Fruit fly (Drosophila melanogaster): ENCODE measurements around the gene drpr.

- TF ChIP-seq CG14655 (GFP tag; optimal IDR thresholded peaks at IDR 0.05): no peak
- TF ChIP-seq CG13204 (GFP tag; optimal IDR thresholded peaks at IDR 0.05): no peak
- TF ChIP-seq CG15710 (tag; optimal IDR thresholded peaks at IDR 0.05): no peak
- TF ChIP-seq EcR (GFP tag; optimal IDR thresholded peaks at IDR 0.05): no peak
- TF ChIP-seq Pif1A (GFP tag; optimal IDR thresholded peaks at IDR 0.05): no peak
- no peak for TF ChIP-seq Pif1B (GFP tag; optimal IDR thresholded peaks at IDR 0.05)
- no peak for TF ChIP-seq gl (tag; optimal IDR thresholded peaks at IDR 0.05)
- TF ChIP-seq CG12605 (GFP tag; IDR thresholded peaks at IDR 0.05): no peak
- no peak for TF ChIP-seq Snoo (tag; optimal IDR thresholded peaks at IDR 0.05)
- TF ChIP-seq D1 (tag; optimal IDR thresholded peaks at IDR 0.05): no peak
- no peak for TF ChIP-seq CG10348 (GFP tag; IDR thresholded peaks at IDR 0.05)
Observed at dm6 chr3L:1676222-1676621, 54.7 kb downstream of the drpr start.

Measured in whole organism, pupa.